Worm (Caenorhabditis elegans) whole organism, L4 larva: ENCODE measurements around the gene fbxb-18.

Experiments used
- F44E2.7 ChIP-seq: fragments of 200-800 bp; sonication (Bioruptor generic); IDR thresholded peaks from 2 replicates; pipeline ENCODE4 v2.1.2; 2022; ENCODE audit warnings: missing genetic modification characterization, missing compliant biosample characterization
- T20F7.1 ChIP-seq: fragments of 200-800 bp; sonication (Bioruptor generic); optimal IDR thresholded peaks from 2 replicates; lab custom pipeline; 2018; ENCODE audit warnings: mild to moderate bottlenecking, missing genetic modification characterization, missing compliant biosample characterization
- Y5F2A.4 ChIP-seq: fragments of 200-800 bp; sonication (Bioruptor generic); optimal IDR thresholded peaks from 2 replicates; lab custom pipeline; 2018; ENCODE audit warnings: mild to moderate bottlenecking, missing genetic modification characterization, missing compliant biosample characterization
- Y75B8A.6 ChIP-seq: fragments of 200-800 bp; sonication (Bioruptor generic); IDR thresholded peaks from 2 replicates; pipeline ENCODE4 v1.3.6; 2022; ENCODE audit warnings: missing genetic modification reagents, missing genetic modification characterization, missing compliant biosample characterization
- aha-1 ChIP-seq: fragments of 150-350 bp; peaks from one replicate; lab custom pipeline; 2014; ENCODE audit warnings: missing biosample characterization, missing genetic modification characterization
- ceh-28 ChIP-seq: fragments of 150-350 bp; optimal IDR thresholded peaks from 2 replicates; lab custom pipeline; 2014; ENCODE audit warnings: missing biosample characterization, missing genetic modification reagents, missing genetic modification characterization
- ceh-62 ChIP-seq: sonication (generic microtip); optimal IDR thresholded peaks from 2 replicates; lab custom pipeline; 2017; ENCODE audit warnings: missing biosample characterization, missing genetic modification characterization
- duxl-1 ChIP-seq: sonication (generic microtip); optimal IDR thresholded peaks from 2 replicates; lab custom pipeline; 2016; ENCODE audit warnings: mild to moderate bottlenecking, missing genetic modification characterization, moderate library complexity, missing compliant biosample characterization; ENCODE audit not compliant: poor library complexity
- egl-43 ChIP-seq: fragments of 200-800 bp; sonication (Bioruptor generic); IDR thresholded peaks from 2 replicates; pipeline ENCODE4 v1.3.6; 2022; ENCODE audit warnings: missing genetic modification reagents, missing genetic modification characterization, missing compliant biosample characterization
- hlh-30 ChIP-seq: sonication (generic microtip); optimal IDR thresholded peaks from 2 replicates; lab custom pipeline; 2017; ENCODE audit warnings: antibody characterized with exemption, mild to moderate bottlenecking, missing genetic modification characterization, missing compliant biosample characterization; ENCODE audit not compliant: insufficient read depth
- jun-1 ChIP-seq: fragments of 150-350 bp; optimal IDR thresholded peaks from 2 replicates; lab custom pipeline; 2014; ENCODE audit warnings: missing biosample characterization, missing genetic modification reagents, missing genetic modification characterization
- lin-39 ChIP-seq: fragments of 150-350 bp; optimal IDR thresholded peaks from 2 replicates; lab custom pipeline; 2014; ENCODE audit warnings: missing biosample characterization, missing genetic modification reagents, missing genetic modification characterization
- madf-5 ChIP-seq, 2 experiments: fragments of 200-800 bp; sonication (Bioruptor generic); IDR thresholded peaks; 2 replicates each; pipeline ENCODE4 v1.3.6; 2022; ENCODE audit warnings: missing compliant biosample characterization in 2 of 2, missing genetic modification characterization in 2 of 2
- madf-9 ChIP-seq: fragments of 200-800 bp; sonication (Bioruptor generic); conservative IDR thresholded peaks from 2 replicates; pipeline ENCODE4 v1.3.6; 2022; ENCODE audit warnings: missing genetic modification reagents, missing genetic modification characterization, missing compliant biosample characterization
- mdl-1 ChIP-seq, 2 experiments: fragments of 150-350 bp in 1 of 2; sonication (generic microtip) in 1 of 2; optimal IDR thresholded peaks; 2 replicates each; lab custom pipeline; 2014 to 2017; ENCODE audit warnings: missing biosample characterization in 2 of 2, missing genetic modification characterization in 2 of 2
- mdt-29 ChIP-seq: fragments of 200-800 bp; sonication (Bioruptor generic); IDR thresholded peaks from 2 replicates; pipeline ENCODE4 v1.3.6; 2022; ENCODE audit warnings: missing genetic modification reagents, missing genetic modification characterization, missing compliant biosample characterization
- mep-1 ChIP-seq: fragments of 150-350 bp; sonication (generic microtip); optimal IDR thresholded peaks from 3 replicates; lab custom pipeline; 2014; ENCODE audit warnings: missing biosample characterization, missing genetic modification characterization
- mxl-3 ChIP-seq: fragments of 200-800 bp; sonication (Bioruptor generic); optimal IDR thresholded peaks from 2 replicates; lab custom pipeline; 2018; ENCODE audit warnings: mild to moderate bottlenecking, missing genetic modification characterization, missing compliant biosample characterization
- nhr-237 ChIP-seq: sonication (generic microtip); optimal IDR thresholded peaks from 2 replicates; lab custom pipeline; 2017; ENCODE audit warnings: missing biosample characterization, missing genetic modification characterization
- nhr-42 ChIP-seq: fragments of 200-800 bp; sonication (Bioruptor generic); IDR thresholded peaks from 2 replicates; pipeline ENCODE4 v1.3.6; 2022; ENCODE audit warnings: missing genetic modification characterization, missing compliant biosample characterization
- nhr-48 ChIP-seq: sonication (generic microtip); optimal IDR thresholded peaks from 2 replicates; lab custom pipeline; 2016; ENCODE audit warnings: mild to moderate bottlenecking, missing genetic modification characterization, missing compliant biosample characterization
- saeg-2 ChIP-seq: fragments of 200-800 bp; sonication (Bioruptor generic); IDR thresholded peaks from 2 replicates; pipeline ENCODE4 v1.3.6; 2022; ENCODE audit warnings: missing genetic modification reagents, missing genetic modification characterization, missing compliant biosample characterization
- set-16 ChIP-seq: fragments of 200-800 bp; sonication (Bioruptor generic); IDR thresholded peaks from 2 replicates; pipeline ENCODE4 v1.3.6; 2022; ENCODE audit warnings: missing genetic modification reagents, missing genetic modification characterization, missing compliant biosample characterization
- skn-1 ChIP-seq: fragments of 150-350 bp; optimal IDR thresholded peaks from 2 replicates; lab custom pipeline; 2014; ENCODE audit warnings: missing biosample characterization, missing genetic modification characterization
- zag-1 ChIP-seq: fragments of 150-350 bp; optimal IDR thresholded peaks from 2 replicates; lab custom pipeline; 2014; ENCODE audit warnings: missing biosample characterization, missing genetic modification characterization
- zip-2 ChIP-seq: fragments of 150-350 bp; optimal IDR thresholded peaks from 2 replicates; lab custom pipeline; 2014; ENCODE audit warnings: missing biosample characterization, missing genetic modification characterization

Gene fbxb-18

DNA sequence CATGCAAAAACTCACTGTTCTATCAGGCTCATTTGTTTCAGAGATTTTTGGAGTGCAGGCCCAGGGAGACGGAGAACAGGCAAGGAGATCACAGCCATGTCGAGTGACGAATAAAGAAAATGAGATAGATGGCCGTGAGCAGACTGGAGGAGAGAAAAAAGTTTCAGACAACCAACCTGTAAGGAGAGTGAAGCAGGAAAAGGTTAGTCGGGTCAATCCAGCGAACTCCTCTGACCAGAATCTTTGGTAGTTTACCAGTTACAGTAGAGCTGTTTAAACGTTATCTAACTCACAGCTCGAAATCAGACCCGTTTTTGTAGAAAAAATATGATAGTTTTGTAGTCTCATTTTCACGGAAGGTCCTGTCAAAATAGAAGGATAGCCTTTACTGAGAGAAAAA is 39.9 kb downstream of the fbxb-18 start, which contains the start of gene fbxb-21:
TSS of gene fbxb-21 (minus strand) at position 101 of the 400 bp plus-strand sequence.
- TF ChIP-seq madf-9 (no peak), ceh-62 (tag; lab: Kevin White, UChicago) (no peak), nhr-42 (GFP tag; lab: Robert Waterston, UW) (no peak), nhr-48 (tag; lab: Kevin White, UChicago) (no peak), duxl-1 (tag; lab: Kevin White, UChicago) (no peak), lin-39 (tag; lab: Kevin White, UChicago) (no peak), hlh-30 (tag; lab: Kevin White, UChicago) (no peak), zag-1 (tag; lab: Kevin White, UChicago) (no peak), set-16 (no peak), skn-1 (tag; lab: Kevin White, UChicago) (no peak)

DNA sequence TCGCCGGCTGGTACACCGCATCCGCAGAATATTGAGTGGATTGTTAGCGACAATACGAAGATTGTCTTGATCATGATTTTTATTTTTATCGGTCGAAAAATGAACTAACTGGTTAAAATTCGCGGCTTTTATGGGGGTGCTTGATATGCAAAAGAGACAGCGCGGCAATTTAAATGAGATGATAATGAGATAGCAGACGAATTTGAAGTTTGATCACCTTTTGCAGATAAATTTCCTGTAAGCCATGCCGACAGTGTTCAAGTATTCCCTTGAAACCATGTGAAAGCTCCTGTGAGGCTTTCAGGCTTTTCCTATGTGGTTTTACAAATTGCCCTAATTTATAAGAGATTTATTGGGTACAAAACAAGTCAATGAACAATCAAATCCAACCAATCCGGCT is 42.5 kb downstream of the fbxb-18 start, which contains the start of gene ZC204.17:
TSS of gene ZC204.17 (minus strand) at position 101 of the 400 bp plus-strand sequence.
- no peak for TF ChIP-seq mdl-1 (tag; optimal IDR thresholded peaks at IDR 0.05; lab: Kevin White, UChicago)
- TF ChIP-seq Y5F2A.4 (GFP tag; lab: Kevin White, UChicago) = no peak
- TF ChIP-seq jun-1 = no peak
- TF ChIP-seq Y75B8A.6 = no peak
- no peak for TF ChIP-seq F44E2.7 (GFP tag; lab: Robert Waterston, UW)
- no peak for TF ChIP-seq saeg-2 (GFP tag; lab: Robert Waterston, UW)
- TF ChIP-seq mxl-3 (GFP tag; lab: Kevin White, UChicago) = no peak
- no peak for TF ChIP-seq mep-1
- no peak for TF ChIP-seq nhr-237 (tag; lab: Kevin White, UChicago)
- no peak for TF ChIP-seq mdt-29 (GFP tag; lab: Robert Waterston, UW)

DNA sequence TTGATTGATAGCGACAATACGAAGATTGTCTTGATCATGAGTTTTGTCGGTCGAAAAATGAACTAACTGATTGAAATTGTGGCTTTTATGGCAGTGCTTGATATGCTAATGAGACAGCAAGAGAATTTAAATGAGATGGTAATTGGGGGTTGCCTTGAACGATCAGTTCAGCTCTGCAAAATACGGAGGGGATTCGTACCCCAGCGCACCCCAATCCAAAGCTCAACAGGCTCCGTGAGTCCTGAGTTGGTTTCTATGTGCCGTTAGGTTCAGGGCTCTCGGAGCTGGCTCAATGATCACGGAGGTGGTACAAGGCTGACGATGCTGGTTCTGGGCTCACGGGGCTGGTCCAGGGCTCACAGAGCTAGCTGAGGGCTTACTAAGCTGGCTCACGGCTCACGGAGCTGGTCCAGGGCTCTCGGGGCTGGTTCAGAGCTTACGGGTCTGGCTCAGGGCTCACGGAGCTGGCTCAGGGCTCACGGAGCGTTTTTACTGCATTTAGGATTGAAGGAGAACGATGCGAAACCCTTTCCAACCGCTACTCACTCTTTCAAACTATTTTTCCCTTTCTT is 43.9 kb downstream of the fbxb-18 start, which contains the start of gene ZC204.6:
TSS of gene ZC204.6 (minus strand) at position 51 of the 572 bp plus-strand sequence.
- TF ChIP-seq egl-43 (GFP tag; lab: Robert Waterston, UW) (0 out of 2 replicates have a peak, but pooled peaks have one; percentile 27), T20F7.1 (GFP tag; lab: Kevin White, UChicago) (no peak), set-16 (peak; percentile 93), aha-1 (peak; percentile 42)

DNA sequence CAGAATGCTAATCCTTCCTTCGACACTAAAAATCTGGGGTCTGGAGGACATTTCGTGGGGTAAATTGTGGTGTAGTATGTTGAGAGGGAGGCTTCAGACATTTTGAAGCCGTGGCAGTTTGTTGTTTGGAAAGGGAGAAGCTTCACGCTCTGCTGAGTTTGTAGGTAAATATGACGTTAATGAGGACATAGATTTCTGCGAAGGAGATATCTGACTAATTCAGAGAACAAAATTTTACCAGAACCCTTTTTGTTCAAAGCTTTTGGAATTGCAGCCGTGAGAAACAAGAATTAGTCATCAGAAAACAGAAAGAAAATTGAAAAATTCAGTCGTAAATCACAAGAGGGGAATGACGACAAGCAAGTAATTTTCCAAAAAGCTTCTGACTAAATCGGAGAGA is 48.2 kb downstream of the fbxb-18 start, which contains the start of gene srh-72:
TSS of gene srh-72 (minus strand) at position 101 of the 400 bp plus-strand sequence.
- TF ChIP-seq saeg-2 (GFP tag; lab: Robert Waterston, UW) (no peak), ceh-62 (tag; lab: Kevin White, UChicago) (no peak), zip-2 (tag; lab: Kevin White, UChicago) (no peak), egl-43 (GFP tag; lab: Robert Waterston, UW) (no peak), zag-1 (tag; lab: Kevin White, UChicago) (no peak), ceh-28 (no peak), Y5F2A.4 (GFP tag; lab: Kevin White, UChicago) (no peak), madf-5 (GFP tag; IDR thresholded peaks at IDR 0.05; lab: Robert Waterston, UW) (no peak)
